Worm (Caenorhabditis elegans) whole organism, late embryonic: ENCODE data around the gene ugt-14.

ENCODE experiments used
- eyg-1 ChIP-seq: sonication (generic microtip); optimal IDR thresholded peaks from 2 replicates; lab custom pipeline; 2016; ENCODE audit warnings: missing genotype, missing genetic modification characterization, missing compliant biosample characterization
- hlh-30 ChIP-seq: sonication (generic microtip); optimal IDR thresholded peaks from 2 replicates; lab custom pipeline; 2017; ENCODE audit warnings: antibody characterized with exemption, missing genetic modification characterization, missing compliant biosample characterization; ENCODE audit not compliant: insufficient read depth
- pax-1 ChIP-seq: fragments of 150-350 bp; optimal IDR thresholded peaks from 2 replicates; lab custom pipeline; 2014; ENCODE audit warnings: missing biosample characterization, missing genetic modification characterization
- unc-86 ChIP-seq: sonication (generic microtip); optimal IDR thresholded peaks from 2 replicates; lab custom pipeline; 2016; ENCODE audit warnings: missing genetic modification characterization, missing compliant biosample characterization
- ztf-16 ChIP-seq: sonication (generic microtip); optimal IDR thresholded peaks from 2 replicates; lab custom pipeline; 2017; ENCODE audit warnings: missing genetic modification characterization, missing compliant biosample characterization

DNA sequence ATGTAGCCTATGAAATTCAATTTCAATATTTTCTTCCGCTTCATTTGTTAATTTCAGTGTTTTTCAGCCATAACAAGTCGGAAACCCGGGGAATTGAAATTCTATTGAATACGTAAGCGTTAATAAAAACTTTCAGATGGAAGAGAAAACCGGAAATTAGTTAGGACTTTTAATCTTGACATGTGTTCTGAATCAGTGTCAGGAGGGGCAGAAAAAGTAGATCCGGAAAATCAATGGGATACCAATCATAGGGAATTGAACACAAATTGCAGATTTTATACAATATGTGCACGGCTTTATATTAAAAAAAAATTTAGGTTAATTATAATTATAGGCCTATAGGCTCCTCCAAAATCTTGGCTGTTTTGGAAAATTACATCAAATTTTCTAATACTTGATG lies 41.7 kb upstream of the ugt-14 start:
- TF ChIP-seq unc-86 (tag; lab: Kevin White, UChicago) (no peak), eyg-1 (no peak), hlh-30 (tag; lab: Kevin White, UChicago) (no peak), pax-1 (tag; lab: Kevin White, UChicago) (no peak), ztf-16 (no peak)
